Fruit fly (Drosophila melanogaster) whole organism, embryonic: Measurements from ENCODE around the gene heix.
A peak's percentile ranks its signal among the peaks of the same experiment; 100 is the strongest.

Experiments
- Atf3 ChIP-seq: fragments of 200-800 bp; sonication (Bioruptor generic); optimal IDR thresholded peaks from 3 replicates; lab custom pipeline; 2016; ENCODE audit warnings: missing biosample characterization, missing genetic modification characterization
- CG10147 ChIP-seq: fragments of 200-800 bp; sonication (Bioruptor generic); optimal IDR thresholded peaks from 2 replicates; lab custom pipeline; 2019; ENCODE audit warnings: missing biosample characterization, mild to moderate bottlenecking, missing genetic modification characterization, moderate library complexity
- CG10267 ChIP-seq: fragments of 200-800 bp; sonication (Bioruptor generic); optimal IDR thresholded peaks from 2 replicates; lab custom pipeline; 2018; ENCODE audit warnings: missing biosample characterization, mild to moderate bottlenecking, missing genetic modification characterization, moderate library complexity
- CG10366 ChIP-seq: fragments of 200-800 bp; sonication (Bioruptor generic); IDR thresholded peaks from 2 replicates; pipeline ENCODE4 v1.3.6; 2022; ENCODE audit warnings: missing biosample characterization, missing genetic modification characterization
- CG10431 ChIP-seq: fragments of 200-800 bp; sonication (Bioruptor generic); optimal IDR thresholded peaks from 3 replicates; lab custom pipeline; 2018; ENCODE audit warnings: missing biosample characterization, mild to moderate bottlenecking, missing genetic modification characterization
- CG10543 ChIP-seq: fragments of 200-800 bp; sonication (Bioruptor generic); optimal IDR thresholded peaks from 3 replicates; lab custom pipeline; 2017; ENCODE audit warnings: missing biosample characterization, mild to moderate bottlenecking, missing genetic modification characterization, moderate library complexity
- CG11723 ChIP-seq: fragments of 200-800 bp; sonication (Bioruptor generic); optimal IDR thresholded peaks from 2 replicates; lab custom pipeline; 2017; ENCODE audit warnings: missing biosample characterization, mild to moderate bottlenecking, missing genetic modification characterization
- CG12104 ChIP-seq: fragments of 200-800 bp; sonication (Bioruptor generic); optimal IDR thresholded peaks from 3 replicates; lab custom pipeline; 2016; ENCODE audit warnings: missing biosample characterization, missing genetic modification characterization
- CG12155 ChIP-seq: fragments of 200-800 bp; sonication (Bioruptor generic); optimal IDR thresholded peaks from 3 replicates; lab custom pipeline; 2016; ENCODE audit warnings: missing biosample characterization, missing genetic modification characterization
- CG12299 ChIP-seq: fragments of 200-800 bp; sonication (Bioruptor generic); optimal IDR thresholded peaks from 2 replicates; lab custom pipeline; 2018; ENCODE audit warnings: missing biosample characterization, mild to moderate bottlenecking, missing genetic modification characterization
- CG12744 ChIP-seq: fragments of 200-800 bp; sonication (Bioruptor generic); optimal IDR thresholded peaks from 2 replicates; lab custom pipeline; 2016; ENCODE audit warnings: missing biosample characterization, missing genetic modification characterization
- CG13296 ChIP-seq: fragments of 200-800 bp; sonication (Bioruptor generic); optimal IDR thresholded peaks from 3 replicates; lab custom pipeline; 2018; ENCODE audit warnings: missing biosample characterization, mild to moderate bottlenecking, missing genetic modification characterization
- CG17186 ChIP-seq: fragments of 200-800 bp; sonication (Bioruptor generic); optimal IDR thresholded peaks from 3 replicates; lab custom pipeline; 2017; ENCODE audit warnings: missing biosample characterization, missing genetic modification reagents, missing genetic modification characterization
- CG17568 ChIP-seq: fragments of 200-800 bp; sonication (Bioruptor generic); optimal IDR thresholded peaks from 2 replicates; lab custom pipeline; 2018; ENCODE audit warnings: missing biosample characterization, mild to moderate bottlenecking, missing genetic modification characterization, moderate library complexity
- CG2116 ChIP-seq: fragments of 200-800 bp; sonication (Bioruptor generic); optimal IDR thresholded peaks from 3 replicates; lab custom pipeline; 2018; ENCODE audit warnings: missing biosample characterization, mild to moderate bottlenecking, missing genetic modification characterization
- CG2202 ChIP-seq: fragments of 200-800 bp; sonication (Bioruptor generic); optimal IDR thresholded peaks from 2 replicates; lab custom pipeline; 2018; ENCODE audit warnings: missing biosample characterization, mild to moderate bottlenecking, missing genetic modification characterization
- CG2712 ChIP-seq: fragments of 200-800 bp; optimal IDR thresholded peaks from 3 replicates; lab custom pipeline; 2019; ENCODE audit warnings: missing biosample characterization, mild to moderate bottlenecking, missing genetic modification characterization, moderate library complexity
- CG3163 ChIP-seq: fragments of 200-800 bp; sonication (Bioruptor generic); optimal IDR thresholded peaks from 3 replicates; lab custom pipeline; 2016; ENCODE audit warnings: missing biosample characterization, missing genetic modification characterization
- CG32772 ChIP-seq: fragments of 200-800 bp; sonication (Bioruptor generic); IDR thresholded peaks from 2 replicates; pipeline ENCODE4 v1.3.6; 2022; ENCODE audit warnings: missing biosample characterization, missing genetic modification characterization
- CG34422 ChIP-seq: fragments of 200-800 bp; sonication (Bioruptor generic); IDR thresholded peaks from 3 replicates; pipeline ENCODE4 v1.3.6; 2022; ENCODE audit warnings: missing biosample characterization, missing genetic modification characterization
- CG4282 ChIP-seq: fragments of 200-800 bp; sonication (Bioruptor generic); optimal IDR thresholded peaks from 2 replicates; lab custom pipeline; 2016; ENCODE audit warnings: missing biosample characterization, missing genetic modification characterization
- CG4854 ChIP-seq: fragments of 200-800 bp; sonication (Bioruptor generic); optimal IDR thresholded peaks from 2 replicates; lab custom pipeline; 2016; ENCODE audit warnings: missing biosample characterization, missing genetic modification characterization, inconsistent platforms
- CG6254 ChIP-seq: fragments of 200-800 bp; sonication (Bioruptor generic); optimal IDR thresholded peaks from 3 replicates; lab custom pipeline; 2017; ENCODE audit warnings: mild to moderate bottlenecking, missing biosample characterization, missing genetic modification reagents, missing genetic modification characterization
- CG6689 ChIP-seq: fragments of 200-800 bp; sonication (Bioruptor generic); IDR thresholded peaks from 2 replicates; pipeline ENCODE4 v1.3.6; 2022; ENCODE audit warnings: missing biosample characterization, missing genetic modification characterization
- CG6813 ChIP-seq: fragments of 200-800 bp; sonication (Bioruptor generic); optimal IDR thresholded peaks from 2 replicates; lab custom pipeline; 2017; ENCODE audit warnings: missing biosample characterization, missing genetic modification characterization, mild to moderate bottlenecking, moderate library complexity, missing genetic modification reagents
- CrebB ChIP-seq: fragments of 200-800 bp; sonication (Bioruptor generic); optimal IDR thresholded peaks from 3 replicates; lab custom pipeline; 2018; ENCODE audit warnings: missing biosample characterization, mild to moderate bottlenecking, missing genetic modification characterization
- D19A ChIP-seq: fragments of 200-800 bp; optimal IDR thresholded peaks from 3 replicates; lab custom pipeline; 2019; ENCODE audit warnings: missing biosample characterization, mild to moderate bottlenecking, missing genetic modification characterization, moderate library complexity
- Ets97D ChIP-seq: fragments of 200-800 bp; sonication (Bioruptor generic); optimal IDR thresholded peaks from 3 replicates; lab custom pipeline; 2016; ENCODE audit warnings: missing biosample characterization, missing genetic modification characterization
- Gug ChIP-seq: fragments of 200-800 bp; sonication (Bioruptor generic); IDR thresholded peaks from 4 replicates; pipeline ENCODE4 v1.3.6; 2022; ENCODE audit warnings: missing biosample characterization, missing genetic modification characterization
- H15 ChIP-seq: fragments of 200-800 bp; sonication (Bioruptor generic); IDR thresholded peaks from 3 replicates; pipeline ENCODE4 v1.3.6; 2022; ENCODE audit warnings: missing biosample characterization, missing genetic modification characterization
- Hr39 ChIP-seq: fragments of >200 bp; optimal IDR thresholded peaks from 2 replicates; lab custom pipeline; 2017
- Myb ChIP-seq: fragments of 200-800 bp; sonication (Bioruptor generic); optimal IDR thresholded peaks from 2 replicates; lab custom pipeline; 2016; ENCODE audit warnings: missing biosample characterization, missing genetic modification characterization
- Neu2 ChIP-seq: fragments of 200-800 bp; sonication (Bioruptor generic); optimal IDR thresholded peaks from 3 replicates; lab custom pipeline; 2016; ENCODE audit warnings: missing biosample characterization, missing genetic modification characterization, borderline replicate concordance
- Nf-YC ChIP-seq: fragments of 200-800 bp; optimal IDR thresholded peaks from 3 replicates; lab custom pipeline; 2019; ENCODE audit warnings: missing biosample characterization, mild to moderate bottlenecking, missing genetic modification characterization, moderate library complexity
- Sin3A ChIP-seq: fragments of >200 bp; optimal IDR thresholded peaks from 2 replicates; lab custom pipeline; 2018
- Spps ChIP-seq: fragments of 200-800 bp; sonication (Bioruptor generic); optimal IDR thresholded peaks from 2 replicates; lab custom pipeline; 2018; ENCODE audit warnings: missing biosample characterization, mild to moderate bottlenecking, missing genetic modification characterization
- Sry-δ ChIP-seq: fragments of 200-800 bp; sonication (Bioruptor generic); optimal IDR thresholded peaks from 2 replicates; lab custom pipeline; 2016; ENCODE audit warnings: missing biosample characterization, missing genetic modification characterization
- ac ChIP-seq: fragments of 200-800 bp; sonication (Bioruptor generic); optimal IDR thresholded peaks from 3 replicates; lab custom pipeline; 2017; ENCODE audit warnings: missing biosample characterization, mild to moderate bottlenecking, missing genetic modification characterization
- al ChIP-seq: fragments of 200-800 bp; sonication (Bioruptor generic); IDR thresholded peaks from 2 replicates; pipeline ENCODE4 v1.3.6; 2022; ENCODE audit warnings: missing biosample characterization, missing genetic modification characterization
- btn ChIP-seq: fragments of 200-800 bp; sonication (Bioruptor generic); optimal IDR thresholded peaks from 2 replicates; lab custom pipeline; 2016; ENCODE audit warnings: missing biosample characterization, missing genetic modification characterization
- ewg ChIP-seq: fragments of 200-800 bp; sonication (Bioruptor generic); optimal IDR thresholded peaks from 3 replicates; lab custom pipeline; 2017; ENCODE audit warnings: mild to moderate bottlenecking, missing biosample characterization, missing genetic modification reagents, missing genetic modification characterization
- fd96Cb ChIP-seq: fragments of 200-800 bp; sonication (Bioruptor generic); optimal IDR thresholded peaks from 2 replicates; lab custom pipeline; 2018; ENCODE audit warnings: missing biosample characterization, mild to moderate bottlenecking, missing genetic modification characterization, moderate library complexity
- gro ChIP-seq: fragments of 200-800 bp; sonication (Bioruptor generic); optimal IDR thresholded peaks from 2 replicates; lab custom pipeline; 2016; ENCODE audit warnings: missing biosample characterization, missing genetic modification characterization
- insv ChIP-seq, 2 experiments: fragments of 200-800 bp; sonication (Bioruptor generic); optimal IDR thresholded peaks; 3 replicates each; lab custom pipeline; 2016 to 2018; ENCODE audit warnings: missing biosample characterization in 2 of 2, missing genetic modification characterization in 2 of 2
- knrl ChIP-seq: fragments of 200-800 bp; sonication (Bioruptor generic); IDR thresholded peaks from 3 replicates; pipeline ENCODE4 v1.3.6; 2022; ENCODE audit warnings: missing biosample characterization, missing genetic modification characterization; ENCODE audit not compliant: partially characterized antibody
- psq ChIP-seq: fragments of 200-800 bp; sonication (Bioruptor generic); optimal IDR thresholded peaks from 2 replicates; lab custom pipeline; 2017; ENCODE audit warnings: missing biosample characterization, missing genetic modification characterization
- salm ChIP-seq: fragments of 200-800 bp; sonication (Bioruptor generic); optimal IDR thresholded peaks from 2 replicates; lab custom pipeline; 2018; ENCODE audit warnings: missing biosample characterization, mild to moderate bottlenecking, missing genetic modification characterization
- stwl ChIP-seq: fragments of 200-800 bp; sonication (Bioruptor generic); optimal IDR thresholded peaks from 3 replicates; lab custom pipeline; 2018; ENCODE audit warnings: missing biosample characterization, mild to moderate bottlenecking, missing genetic modification characterization, moderate library complexity
- tup ChIP-seq: fragments of 200-800 bp; sonication (Bioruptor generic); optimal IDR thresholded peaks from 2 replicates; lab custom pipeline; 2016; ENCODE audit warnings: missing biosample characterization, mild to moderate bottlenecking, missing genetic modification characterization, moderate library complexity
- vfl ChIP-seq: fragments of 200-800 bp; sonication (Bioruptor generic); optimal IDR thresholded peaks from 2 replicates; lab custom pipeline; 2016; ENCODE audit warnings: missing biosample characterization, missing genetic modification characterization

heix gene

dm6 chr2L:16287602-16288392 is 11.9 kb downstream of the heix start, which contains the start of the genes crp and pkaap (continued):
- peak; percentile 77 for TF ChIP-seq btn
- TF ChIP-seq Myb (GFP tag; lab: Kevin White, UChicago): peak; percentile 84
- TF ChIP-seq CrebB (tag; lab: Kevin White, UChicago): peak; percentile 84
- TF ChIP-seq CG12104: peak; percentile 46
- no peak for TF ChIP-seq CG6689 (GFP tag; lab: Robert Waterston, UW)
- peak; percentile 71 for TF ChIP-seq CG17186 (GFP tag; lab: Kevin White, UChicago)
- peak; percentile 77 for TF ChIP-seq CG2712 (tag; lab: Kevin White, UChicago)
- peak; percentile 42 for TF ChIP-seq CG6254 (GFP tag; lab: Kevin White, UChicago)
- TF ChIP-seq CG12744 (GFP tag; lab: Kevin White, UChicago): peak; percentile 77
- TF ChIP-seq psq: peak; percentile 12
- peak; percentile 24 for TF ChIP-seq D19A (tag; lab: Kevin White, UChicago)
- no peak for TF ChIP-seq al (GFP tag; lab: Robert Waterston, UW)
- peak; percentile 15 for TF ChIP-seq Neu2 (GFP tag; lab: Kevin White, UChicago)
- TF ChIP-seq insv (GFP tag; optimal IDR thresholded peaks at IDR 0.05; lab: Kevin White, UChicago): peak in 1 of 2 experiments; percentile 77
- peak; percentile 81 for TF ChIP-seq Gug
- TF ChIP-seq CG11723 (GFP tag; lab: Kevin White, UChicago): peak; percentile 23
- peak; percentile 72 for TF ChIP-seq Sin3A (lab: Kevin White, UChicago)
- TF ChIP-seq Nf-YC: peak; percentile 40
- no peak for TF ChIP-seq CG34422 (GFP tag; lab: Robert Waterston, UW)
- TF ChIP-seq CG2202 (tag; lab: Kevin White, UChicago): peak; percentile 41
- TF ChIP-seq Atf3 (GFP tag; lab: Kevin White, UChicago): peak; percentile 54
- peak; percentile 78 for TF ChIP-seq vfl (GFP tag; lab: Kevin White, UChicago)
- peak; percentile 64 for TF ChIP-seq CG6813 (GFP tag; lab: Kevin White, UChicago)
- TF ChIP-seq knrl: no peak
- peak; percentile 86 for TF ChIP-seq CG10543 (GFP tag; lab: Kevin White, UChicago)
- peak; percentile 79 for TF ChIP-seq CG4282 (GFP tag; lab: Kevin White, UChicago)
- peak; percentile 40 for TF ChIP-seq salm
- peak; percentile 85 for TF ChIP-seq CG12155 (GFP tag; lab: Kevin White, UChicago)
- peak; percentile 64 for TF ChIP-seq CG12299 (tag; lab: Kevin White, UChicago)
- no peak for TF ChIP-seq Hr39
- peak; percentile 83 for TF ChIP-seq tup
- TF ChIP-seq Sry-δ (GFP tag; lab: Kevin White, UChicago): peak; percentile 93
- TF ChIP-seq stwl: peak; percentile 91
- no peak for TF ChIP-seq CG10366 (GFP tag; lab: Robert Waterston, UW)
- peak; percentile 43 for TF ChIP-seq ewg
- TF ChIP-seq gro (GFP tag; lab: Kevin White, UChicago): peak; percentile 89
- TF ChIP-seq CG3163 (GFP tag; lab: Kevin White, UChicago): peak; percentile 73
- no peak for TF ChIP-seq CG32772 (GFP tag; lab: Robert Waterston, UW)
- TF ChIP-seq CG13296 (GFP tag; lab: Kevin White, UChicago): peak; percentile 55
- TF ChIP-seq Spps (tag; lab: Kevin White, UChicago): peak; percentile 12
- peak; percentile 86 for TF ChIP-seq CG4854
- peak; percentile 100 for TF ChIP-seq CG10267 (tag; lab: Kevin White, UChicago)
- no peak for TF ChIP-seq H15 (GFP tag; lab: Robert Waterston, UW)
- TF ChIP-seq CG10147 (GFP tag; lab: Kevin White, UChicago): peak; percentile 42
- TF ChIP-seq CG10431 (GFP tag; lab: Kevin White, UChicago): peak; percentile 68
- no peak for TF ChIP-seq CG17568 (GFP tag; lab: Kevin White, UChicago)
- peak; percentile 76 for TF ChIP-seq CG2116 (GFP tag; lab: Kevin White, UChicago)
- peak; percentile 53 for TF ChIP-seq fd96Cb (tag; lab: Kevin White, UChicago)
- TF ChIP-seq Ets97D: peak; percentile 93
- TF ChIP-seq ac (GFP tag; lab: Kevin White, UChicago): peak; percentile 3
